Worm (Caenorhabditis elegans): ENCODE data around the gene mtm-3.
A peak's percentile ranks its signal among the peaks of the same experiment; 100 is the strongest.

mtm-3 gene

DNA sequence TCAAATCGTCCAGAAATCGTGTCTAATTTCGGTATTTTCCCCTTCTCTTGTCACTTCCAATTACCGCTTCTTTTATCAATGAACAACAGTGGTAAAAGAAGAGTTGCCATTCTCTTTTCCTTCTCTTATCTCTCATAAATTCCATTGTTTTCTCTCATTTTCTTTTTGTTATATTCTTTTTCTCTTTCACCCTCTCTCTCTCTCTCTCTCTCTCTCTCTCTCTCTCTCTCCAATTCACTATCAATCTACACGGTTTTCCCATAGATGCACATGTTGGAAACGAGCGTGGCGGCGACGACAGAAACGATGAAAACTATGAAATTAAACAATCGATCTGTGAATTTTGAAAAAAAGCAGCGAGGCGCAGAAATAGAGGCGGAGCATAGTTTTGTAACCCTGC, 1.1 kb downstream of the mtm-3 start:
- TF ChIP-seq ceh-36 (tag; optimal IDR thresholded peaks at IDR 0.05) (no peak), ceh-13 (GFP tag; optimal IDR thresholded peaks at IDR 0.05) (no peak)

DNA sequence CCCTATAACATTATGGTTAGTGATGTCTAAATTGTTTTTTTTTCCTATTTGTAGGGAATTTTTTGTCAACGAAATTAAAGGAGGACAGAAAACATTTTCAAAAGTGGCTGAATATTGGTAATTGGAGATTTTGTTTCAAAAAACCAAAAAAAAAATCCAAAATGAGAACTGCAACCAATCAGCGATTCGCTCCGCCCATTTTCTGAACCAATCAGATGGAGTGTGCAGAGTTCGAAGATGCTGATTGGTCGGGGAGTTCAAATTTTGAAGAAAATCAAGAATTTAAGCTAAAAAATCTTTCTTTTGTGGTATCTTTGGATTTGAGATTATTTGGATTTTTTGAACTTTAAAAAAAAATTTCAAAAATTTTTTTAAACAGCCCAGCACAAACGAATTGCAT, 1.9 kb downstream of the mtm-3 start:
- TF ChIP-seq F13C5.2 (tag; optimal IDR thresholded peaks at IDR 0.05) (no peak), tbx-37 (GFP tag; conservative IDR thresholded peaks at IDR 0.05) (no peak), sea-1 (GFP tag; conservative IDR thresholded peaks at IDR 0.05) (no peak), tbx-11 (GFP tag; IDR thresholded peaks at IDR 0.05) (no peak), hnd-1 (tag; optimal IDR thresholded peaks at IDR 0.05) (no peak), ama-1 (optimal IDR thresholded peaks at IDR 0.05) (no peak), hmg-4 (GFP tag; optimal IDR thresholded peaks at IDR 0.05) (no peak), aly-1 (tag; optimal IDR thresholded peaks at IDR 0.05) (no peak), ceh-13 (GFP tag; optimal IDR thresholded peaks at IDR 0.05) (no peak), ets-7 (tag; optimal IDR thresholded peaks at IDR 0.05) (no peak), ceh-36 (tag; optimal IDR thresholded peaks at IDR 0.05) (no peak), B0310.2 (tag; optimal IDR thresholded peaks at IDR 0.05) (no peak), scrt-1 (GFP tag; IDR thresholded peaks at IDR 0.05) (no peak), pes-1 (GFP tag; IDR thresholded peaks at IDR 0.05) (no peak), tra-4 (tag; optimal IDR thresholded peaks at IDR 0.05) (no peak)

DNA sequence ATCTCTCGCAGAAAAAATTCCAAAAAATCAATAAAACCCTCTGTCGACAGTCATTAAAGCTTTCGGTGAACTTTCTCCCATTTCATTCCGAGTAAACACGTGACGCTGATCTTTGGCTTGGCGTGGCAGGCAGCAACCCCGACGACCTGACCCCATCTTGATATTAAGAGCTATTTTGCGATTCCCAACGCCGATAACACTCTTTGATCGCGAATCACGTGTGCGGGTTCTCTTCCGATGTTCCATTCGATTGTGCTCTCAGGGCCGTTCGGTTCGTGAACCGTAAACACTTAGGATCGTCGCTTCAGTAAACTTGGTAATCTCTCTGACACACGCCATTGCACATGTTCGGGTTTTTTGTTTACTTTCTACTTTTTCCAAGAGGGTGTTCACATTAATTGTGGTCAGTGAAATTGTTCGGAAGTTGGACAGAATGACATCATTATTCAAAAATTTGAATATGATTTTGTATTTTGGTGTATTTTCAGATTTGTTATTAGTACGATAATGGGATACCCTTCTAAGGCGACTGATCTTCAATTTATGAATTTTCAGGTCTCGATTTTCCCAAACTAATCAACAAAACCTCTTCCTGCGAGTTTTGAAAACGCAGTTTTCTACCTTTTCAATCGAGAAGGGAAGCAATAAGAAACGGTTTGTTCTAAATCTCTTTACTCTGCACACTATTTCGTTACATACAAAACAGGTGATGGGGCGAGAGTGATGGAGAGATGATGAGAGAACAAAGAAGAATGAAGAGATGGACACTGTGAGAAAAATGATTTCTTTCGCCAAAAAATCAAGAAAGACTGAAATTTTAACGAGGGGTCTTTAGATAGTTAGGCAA, 2.9 kb downstream of the mtm-3 start:
- TF ChIP-seq B0310.2 (tag; optimal IDR thresholded peaks at IDR 0.05) (no peak), hmg-4 (GFP tag; optimal IDR thresholded peaks at IDR 0.05) (no peak), F13C5.2 (tag; optimal IDR thresholded peaks at IDR 0.05) (no peak), scrt-1 (GFP tag; IDR thresholded peaks at IDR 0.05) (no peak), sea-1 (GFP tag; conservative IDR thresholded peaks at IDR 0.05) (no peak), aly-1 (tag; optimal IDR thresholded peaks at IDR 0.05) (no peak), tra-4 (tag; optimal IDR thresholded peaks at IDR 0.05) (no peak), hnd-1 (tag; optimal IDR thresholded peaks at IDR 0.05) (no peak), ceh-13 (GFP tag; optimal IDR thresholded peaks at IDR 0.05) (no peak), flt-1 (GFP tag; IDR thresholded peaks at IDR 0.05) (no peak), ceh-36 (tag; optimal IDR thresholded peaks at IDR 0.05) (no peak), pes-1 (GFP tag; IDR thresholded peaks at IDR 0.05) (no peak), ets-7 (tag; optimal IDR thresholded peaks at IDR 0.05) (no peak)

DNA sequence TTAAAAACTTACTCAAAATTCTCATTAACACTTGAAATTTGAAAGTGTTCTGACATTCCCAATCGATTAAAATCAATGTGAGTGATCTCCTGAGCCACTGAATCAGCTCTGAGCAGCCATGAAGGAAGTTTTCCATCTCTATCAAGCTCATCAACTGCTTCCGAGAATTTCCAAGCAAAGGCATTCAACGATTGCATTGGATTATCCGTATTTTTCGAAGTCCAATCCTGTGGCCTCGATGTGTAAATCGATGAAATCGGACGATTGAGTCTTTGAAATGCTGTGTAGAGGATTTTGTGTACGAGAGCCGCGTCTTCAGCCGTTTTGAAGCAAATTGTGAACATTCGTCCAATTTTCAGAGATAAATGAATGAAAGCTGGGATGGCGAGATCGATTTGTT, 4.3 kb downstream of the mtm-3 start:
- TF ChIP-seq ama-1 (optimal IDR thresholded peaks at IDR 0.05): no peak
- no peak for TF ChIP-seq hnd-1 (tag; optimal IDR thresholded peaks at IDR 0.05)
- no peak for TF ChIP-seq ets-7 (tag; optimal IDR thresholded peaks at IDR 0.05)
- no peak for TF ChIP-seq pes-1 (GFP tag; IDR thresholded peaks at IDR 0.05)
- TF ChIP-seq aly-1 (tag; optimal IDR thresholded peaks at IDR 0.05): no peak
- TF ChIP-seq flt-1 (GFP tag; IDR thresholded peaks at IDR 0.05): no peak
- no peak for TF ChIP-seq tbx-37 (GFP tag; conservative IDR thresholded peaks at IDR 0.05)
- TF ChIP-seq scrt-1 (GFP tag; IDR thresholded peaks at IDR 0.05): no peak
- TF ChIP-seq hmbx-1 (tag; optimal IDR thresholded peaks at IDR 0.05): no peak
- no peak for TF ChIP-seq hmg-4 (GFP tag; optimal IDR thresholded peaks at IDR 0.05)
- TF ChIP-seq F13C5.2 (tag; optimal IDR thresholded peaks at IDR 0.05): no peak
- no peak for TF ChIP-seq sea-1 (GFP tag; conservative IDR thresholded peaks at IDR 0.05)
- no peak for TF ChIP-seq ceh-13 (GFP tag; optimal IDR thresholded peaks at IDR 0.05)

DNA sequence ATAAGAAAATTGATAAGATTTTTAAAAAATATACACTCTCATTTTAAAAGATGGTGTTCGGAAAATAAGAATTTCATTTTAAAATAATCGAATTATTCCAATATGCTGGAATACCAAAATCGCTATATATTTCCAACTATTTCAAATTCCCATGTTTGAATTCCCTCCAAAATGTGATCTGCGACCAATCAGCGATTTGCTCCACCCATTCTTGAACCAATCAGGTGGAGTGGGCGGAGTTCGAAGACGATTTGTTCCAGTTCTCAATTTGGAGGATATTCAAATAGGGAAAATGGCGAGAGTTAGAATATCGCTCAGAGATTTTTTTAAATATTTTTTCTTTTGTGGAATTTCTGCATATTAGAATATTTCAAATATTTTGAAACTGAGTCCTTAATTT, 9.4 kb downstream of the mtm-3 start:
- no peak for TF ChIP-seq F13C5.2 (tag; optimal IDR thresholded peaks at IDR 0.05)

DNA sequence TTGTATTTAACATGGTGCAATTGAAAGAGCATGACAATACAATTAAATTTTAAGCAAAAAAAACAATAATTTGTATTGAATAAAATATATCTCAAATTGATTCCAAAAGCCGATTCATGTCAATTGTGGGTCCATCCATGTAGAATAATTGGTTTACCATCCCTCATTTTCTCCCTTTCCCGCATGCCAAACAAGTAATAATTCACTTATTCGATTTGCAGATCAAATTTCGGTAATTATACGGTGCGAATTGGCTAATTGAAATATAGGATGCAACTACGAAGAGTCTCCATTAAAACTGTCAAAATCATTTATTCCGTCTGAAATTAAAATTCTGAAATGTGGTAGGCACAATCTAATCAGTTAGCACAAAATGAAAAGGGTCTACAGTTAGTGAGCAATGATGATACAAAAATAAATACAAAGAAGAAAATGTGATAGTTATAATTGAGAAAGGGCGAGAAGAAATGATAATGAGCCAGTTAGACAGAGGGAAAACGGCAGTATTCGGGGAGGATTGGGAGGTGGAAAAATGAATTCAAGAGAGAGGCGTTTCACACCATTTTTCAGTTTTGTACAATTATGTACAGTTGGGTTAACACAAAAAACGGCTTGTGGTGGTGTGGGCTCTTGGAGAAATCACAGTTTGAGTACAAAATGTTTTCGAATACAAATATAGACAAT, 10.4 kb downstream of the mtm-3 start:
- no peak for TF ChIP-seq B0310.2 (tag; optimal IDR thresholded peaks at IDR 0.05)
- TF ChIP-seq pes-1 (GFP tag; IDR thresholded peaks at IDR 0.05): no peak

DNA sequence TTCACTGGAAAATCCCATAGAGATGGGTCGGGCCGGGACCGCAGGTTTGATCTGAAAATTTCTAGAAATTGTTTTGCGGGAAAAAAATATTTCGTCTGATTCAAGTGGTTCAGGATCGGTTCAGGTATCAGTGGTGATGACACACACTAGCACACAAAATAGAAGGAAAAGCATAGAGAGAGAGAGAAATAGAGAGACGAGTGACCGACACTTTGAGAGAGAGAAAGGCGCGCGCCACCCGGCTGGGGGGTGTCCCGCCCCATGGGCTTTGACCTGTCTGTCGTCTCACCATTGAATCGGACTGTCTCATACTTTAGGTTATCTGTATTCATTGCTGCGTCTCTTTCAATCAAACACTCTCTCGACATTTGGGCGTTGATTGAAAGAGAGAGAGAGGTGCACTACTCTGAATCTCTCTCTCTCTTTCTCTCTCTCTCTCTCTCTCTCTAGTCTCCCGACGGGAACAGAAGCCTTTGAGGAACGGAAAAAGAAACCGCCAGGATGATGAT, 13.8 kb downstream of the mtm-3 start, which contains the start of gene acy-3:
TSS of gene acy-3 (minus strand) at position 51 of the 509 bp plus-strand sequence.
- TF ChIP-seq flt-1 (GFP tag; IDR thresholded peaks at IDR 0.05): 0 out of 2 replicates have a peak, but pooled peaks have one; percentile 30
- TF ChIP-seq pes-1 (GFP tag; IDR thresholded peaks at IDR 0.05): no peak

DNA sequence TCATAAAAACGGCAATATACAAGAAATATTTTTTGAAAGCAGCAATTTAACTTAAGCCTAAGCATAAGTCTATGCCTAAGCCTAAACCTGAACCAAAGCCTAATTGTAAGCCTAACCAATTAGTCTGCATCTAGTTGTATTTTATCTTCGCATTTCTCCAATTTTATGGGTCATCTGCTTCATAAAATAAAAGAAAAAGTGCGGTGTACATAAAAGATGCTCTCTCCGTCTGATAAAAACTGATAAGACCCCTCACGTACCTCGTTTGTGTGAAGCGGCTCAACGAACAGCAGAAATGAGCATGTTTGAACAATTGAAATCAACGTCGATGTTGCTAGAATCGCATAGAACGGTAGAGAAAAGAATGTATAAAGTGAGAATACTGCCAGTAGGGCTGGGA, 15.2 kb downstream of the mtm-3 start:
- TF ChIP-seq B0310.2 (tag; optimal IDR thresholded peaks at IDR 0.05) (no peak), ets-7 (tag; optimal IDR thresholded peaks at IDR 0.05) (no peak), flt-1 (GFP tag; IDR thresholded peaks at IDR 0.05) (no peak), ceh-36 (tag; optimal IDR thresholded peaks at IDR 0.05) (no peak), scrt-1 (GFP tag; IDR thresholded peaks at IDR 0.05) (no peak), tbx-11 (GFP tag; IDR thresholded peaks at IDR 0.05) (no peak), hmg-4 (GFP tag; optimal IDR thresholded peaks at IDR 0.05) (no peak), aly-1 (tag; optimal IDR thresholded peaks at IDR 0.05) (no peak), tra-4 (tag; optimal IDR thresholded peaks at IDR 0.05) (no peak)

Data from whole organism, early embryonic.